Fruit fly (Drosophila melanogaster) whole organism, embryonic: Measurements from ENCODE around the gene CG1965.

Experiments
- Ada2b ChIP-seq: fragments of 200-800 bp; sonication (Bioruptor generic); IDR thresholded peaks from 2 replicates; pipeline ENCODE4 v1.3.6; 2022; ENCODE audit warnings: missing biosample characterization, missing genetic modification characterization
- BtbVII ChIP-seq: fragments of 200-800 bp; sonication (Bioruptor generic); optimal IDR thresholded peaks from 3 replicates; lab custom pipeline; 2017; ENCODE audit warnings: missing biosample characterization, mild to moderate bottlenecking, missing genetic modification characterization
- CG11504 ChIP-seq: fragments of 200-800 bp; sonication (Bioruptor generic); optimal IDR thresholded peaks from 3 replicates; lab custom pipeline; 2019; ENCODE audit warnings: missing biosample characterization, mild to moderate bottlenecking, missing genetic modification characterization, moderate library complexity
- CG12219 ChIP-seq: fragments of 200-800 bp; sonication (Bioruptor generic); optimal IDR thresholded peaks from 3 replicates; lab custom pipeline; 2018; ENCODE audit warnings: missing biosample characterization, mild to moderate bottlenecking, missing genetic modification characterization
- CG12299 ChIP-seq: fragments of 200-800 bp; sonication (Bioruptor generic); optimal IDR thresholded peaks from 2 replicates; lab custom pipeline; 2018; ENCODE audit warnings: missing biosample characterization, mild to moderate bottlenecking, missing genetic modification characterization
- CG14014 ChIP-seq: fragments of 200-800 bp; sonication (Bioruptor generic); IDR thresholded peaks from 2 replicates; pipeline ENCODE4 v1.3.6; 2022; ENCODE audit warnings: missing biosample characterization, missing genetic modification characterization
- CG14050 ChIP-seq: fragments of 200-800 bp; sonication (Bioruptor generic); IDR thresholded peaks from 3 replicates; pipeline ENCODE4 v1.3.6; 2022; ENCODE audit warnings: missing biosample characterization, missing genetic modification characterization
- CG1647 ChIP-seq: fragments of 200-800 bp; sonication (Bioruptor generic); optimal IDR thresholded peaks from 3 replicates; lab custom pipeline; 2016; ENCODE audit warnings: missing biosample characterization, missing genetic modification characterization
- CG16815 ChIP-seq: fragments of 200-800 bp; sonication (Bioruptor generic); optimal IDR thresholded peaks from 3 replicates; lab custom pipeline; 2017; ENCODE audit warnings: missing biosample characterization, mild to moderate bottlenecking, missing genetic modification characterization
- CG17802 ChIP-seq: fragments of 200-800 bp; sonication (Bioruptor generic); optimal IDR thresholded peaks from 2 replicates; lab custom pipeline; 2018; ENCODE audit warnings: missing biosample characterization, mild to moderate bottlenecking, missing genetic modification characterization, moderate library complexity
- CG2199 ChIP-seq: fragments of 200-800 bp; sonication (Bioruptor generic); IDR thresholded peaks from 3 replicates; pipeline ENCODE4 v1.3.6; 2022; ENCODE audit warnings: missing biosample characterization, missing genetic modification characterization
- CG30403 ChIP-seq: fragments of 200-800 bp; sonication (Bioruptor generic); optimal IDR thresholded peaks from 3 replicates; lab custom pipeline; 2016; ENCODE audit warnings: missing biosample characterization, missing genetic modification characterization
- CG4424 ChIP-seq: fragments of 200-800 bp; sonication (Bioruptor generic); optimal IDR thresholded peaks from 3 replicates; lab custom pipeline; 2016; ENCODE audit warnings: missing biosample characterization, missing genetic modification characterization
- CG7745 ChIP-seq: fragments of 200-800 bp; sonication (Bioruptor generic); optimal IDR thresholded peaks from 2 replicates; lab custom pipeline; 2018; ENCODE audit warnings: missing biosample characterization, mild to moderate bottlenecking, missing genetic modification characterization, moderate library complexity
- CG8478 ChIP-seq: fragments of >200 bp; optimal IDR thresholded peaks from 2 replicates; lab custom pipeline; 2018
- Deaf1 ChIP-seq: fragments of 200-800 bp; optimal IDR thresholded peaks from 3 replicates; lab custom pipeline; 2019; ENCODE audit warnings: missing biosample characterization, mild to moderate bottlenecking, missing genetic modification characterization, moderate library complexity
- Dek ChIP-seq: fragments of 200-800 bp; sonication (Bioruptor generic); optimal IDR thresholded peaks from 3 replicates; lab custom pipeline; 2019; ENCODE audit warnings: missing biosample characterization, mild to moderate bottlenecking, missing genetic modification characterization, moderate library complexity
- Ets65A ChIP-seq: fragments of 200-800 bp; sonication (Bioruptor generic); peaks from one replicate; lab custom pipeline; 2016; ENCODE audit warnings: missing biosample characterization, missing genetic modification characterization
- H2.0 ChIP-seq: fragments of 200-800 bp; sonication (Bioruptor generic); IDR thresholded peaks from 2 replicates; pipeline ENCODE4 v1.3.6; 2022; ENCODE audit warnings: missing biosample characterization, missing genetic modification characterization
- Hr78 ChIP-seq, 2 experiments: fragments of 200-800 bp in 1 of 2; fragments of >200 bp in 1 of 2; sonication (Bioruptor generic) in 1 of 2; optimal IDR thresholded peaks; 2 replicates each; lab custom pipeline; 2017 to 2019; ENCODE audit warnings: missing biosample characterization in 2 of 2, missing genetic modification characterization in 2 of 2, mild to moderate bottlenecking in 1 of 2, moderate library complexity in 1 of 2
- MTF-1 ChIP-seq: fragments of 200-800 bp; sonication (Bioruptor generic); optimal IDR thresholded peaks from 2 replicates; lab custom pipeline; 2018; ENCODE audit warnings: missing biosample characterization, mild to moderate bottlenecking, missing genetic modification characterization, borderline replicate concordance
- NFAT ChIP-seq: fragments of 200-800 bp; sonication (Bioruptor generic); IDR thresholded peaks from 2 replicates; pipeline ENCODE4 v1.3.6; 2022; ENCODE audit warnings: missing biosample characterization, missing genetic modification characterization
- Pdp1 ChIP-seq, 2 experiments: fragments of 200-800 bp; sonication (Bioruptor generic); optimal IDR thresholded peaks; 3 replicates each; lab custom pipeline; 2016; ENCODE audit warnings: missing biosample characterization in 2 of 2, missing genetic modification characterization in 2 of 2, mild to moderate bottlenecking in 1 of 2, moderate library complexity in 1 of 2
- Sox102F ChIP-seq: fragments of 200-800 bp; sonication (Bioruptor generic); optimal IDR thresholded peaks from 2 replicates; lab custom pipeline; 2018; ENCODE audit warnings: missing biosample characterization, mild to moderate bottlenecking, missing genetic modification characterization, moderate library complexity
- Xbp1 ChIP-seq: fragments of 200-800 bp; sonication (Bioruptor generic); optimal IDR thresholded peaks from 3 replicates; lab custom pipeline; 2016; ENCODE audit warnings: missing biosample characterization, mild to moderate bottlenecking, missing genetic modification characterization
- amos ChIP-seq: fragments of 200-800 bp; sonication (Bioruptor generic); IDR thresholded peaks from 2 replicates; pipeline ENCODE4 v1.3.6; 2022; ENCODE audit warnings: missing biosample characterization, missing genetic modification characterization; ENCODE audit not compliant: partially characterized antibody
- cato ChIP-seq: fragments of 200-800 bp; sonication (Bioruptor generic); optimal IDR thresholded peaks from 2 replicates; lab custom pipeline; 2016; ENCODE audit warnings: missing biosample characterization, missing genetic modification characterization, borderline replicate concordance
- cg ChIP-seq: fragments of 200-800 bp; sonication (Bioruptor generic); optimal IDR thresholded peaks from 3 replicates; lab custom pipeline; 2019; ENCODE audit warnings: missing biosample characterization, mild to moderate bottlenecking, missing genetic modification characterization, moderate library complexity
- chn ChIP-seq: fragments of 200-800 bp; sonication (Bioruptor generic); optimal IDR thresholded peaks from 2 replicates; lab custom pipeline; 2016; ENCODE audit warnings: missing biosample characterization, missing genetic modification characterization
- cwo ChIP-seq: fragments of 200-800 bp; sonication (Bioruptor generic); optimal IDR thresholded peaks from 3 replicates; lab custom pipeline; 2017; ENCODE audit warnings: missing biosample characterization, missing genetic modification characterization, mild to moderate bottlenecking, moderate library complexity, missing genetic modification reagents
- disco-r ChIP-seq: fragments of 200-800 bp; sonication (Bioruptor generic); optimal IDR thresholded peaks from 2 replicates; lab custom pipeline; 2016; ENCODE audit warnings: missing biosample characterization, missing genetic modification characterization
- dysf ChIP-seq: fragments of 200-800 bp; sonication (Bioruptor generic); IDR thresholded peaks from 3 replicates; pipeline ENCODE4 v1.3.6; 2022; ENCODE audit warnings: missing biosample characterization, missing genetic modification characterization
- ewg ChIP-seq: fragments of 200-800 bp; sonication (Bioruptor generic); optimal IDR thresholded peaks from 3 replicates; lab custom pipeline; 2017; ENCODE audit warnings: mild to moderate bottlenecking, missing biosample characterization, missing genetic modification reagents, missing genetic modification characterization
- gro ChIP-seq: fragments of 200-800 bp; sonication (Bioruptor generic); optimal IDR thresholded peaks from 2 replicates; lab custom pipeline; 2016; ENCODE audit warnings: missing biosample characterization, missing genetic modification characterization
- gsb-n ChIP-seq: fragments of 200-800 bp; sonication (Bioruptor generic); optimal IDR thresholded peaks from 3 replicates; lab custom pipeline; 2018; ENCODE audit warnings: missing biosample characterization, mild to moderate bottlenecking, missing genetic modification characterization
- kni ChIP-seq: fragments of 200-800 bp; sonication (Bioruptor generic); optimal IDR thresholded peaks from 3 replicates; lab custom pipeline; 2017; ENCODE audit warnings: mild to moderate bottlenecking, missing biosample characterization, missing genetic modification reagents, missing genetic modification characterization
- mam ChIP-seq: fragments of 200-800 bp; sonication (Bioruptor generic); optimal IDR thresholded peaks from 3 replicates; lab custom pipeline; 2016; ENCODE audit warnings: missing biosample characterization, missing genetic modification characterization
- pzg ChIP-seq: fragments of 200-800 bp; sonication (Bioruptor generic); optimal IDR thresholded peaks from 3 replicates; lab custom pipeline; 2018; ENCODE audit warnings: missing biosample characterization, mild to moderate bottlenecking, missing genetic modification characterization, moderate library complexity
- so ChIP-seq: fragments of 200-800 bp; sonication (Bioruptor generic); IDR thresholded peaks from 3 replicates; pipeline ENCODE4 v1.3.6; 2022; ENCODE audit warnings: missing biosample characterization, missing genetic modification characterization
- z ChIP-seq: fragments of 200-800 bp; sonication (Bioruptor generic); IDR thresholded peaks from 3 replicates; pipeline ENCODE4 v1.3.6; 2022; ENCODE audit warnings: missing biosample characterization, missing genetic modification characterization
- zen2 ChIP-seq: fragments of 200-800 bp; sonication (Bioruptor generic); IDR thresholded peaks from 3 replicates; pipeline ENCODE4 v1.3.6; 2022; ENCODE audit warnings: missing biosample characterization, missing genetic modification characterization; ENCODE audit not compliant: partially characterized antibody
- zfh2 ChIP-seq: fragments of 200-800 bp; sonication (Bioruptor generic); optimal IDR thresholded peaks from 2 replicates; lab custom pipeline; 2016; ENCODE audit warnings: missing biosample characterization, missing genetic modification characterization

Gene CG1965

DNA sequence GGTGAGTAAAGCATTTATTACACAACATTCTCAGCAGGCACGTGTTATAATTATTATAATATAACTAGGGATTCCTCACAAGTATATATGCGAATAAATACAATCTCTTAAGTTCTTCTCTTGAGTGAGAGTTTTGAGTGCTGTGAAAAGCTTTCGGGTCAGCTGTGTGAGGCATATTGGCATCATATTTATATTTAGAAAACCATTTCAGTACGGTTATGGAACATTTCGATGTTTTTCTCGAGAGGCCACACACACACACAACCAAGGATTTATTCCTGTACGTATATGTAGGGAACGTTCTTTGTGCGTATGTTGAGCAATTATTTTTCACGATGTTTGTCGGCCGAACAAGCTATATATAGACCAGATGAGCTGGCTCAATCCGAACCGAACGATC lies 45.8 kb downstream of the CG1965 start (continued):
- TF ChIP-seq Pdp1 (GFP tag; optimal IDR thresholded peaks at IDR 0.05; lab: Kevin White, UChicago) (peak in 1 of 2 experiments; percentile 75), chn (GFP tag; lab: Kevin White, UChicago) (no peak), CG14014 (no peak), CG1647 (GFP tag; lab: Kevin White, UChicago) (no peak), cg (GFP tag; lab: Kevin White, UChicago) (peak; percentile 35), CG12219 (no peak), cato (GFP tag; lab: Kevin White, UChicago) (no peak), cwo (GFP tag; lab: Kevin White, UChicago) (peak; percentile 5), Xbp1 (GFP tag; lab: Kevin White, UChicago) (no peak), pzg (GFP tag; lab: Kevin White, UChicago) (no peak), Dek (tag; lab: Kevin White, UChicago) (no peak), CG14050 (GFP tag; lab: Robert Waterston, UW) (no peak), CG12299 (tag; lab: Kevin White, UChicago) (no peak), zen2 (GFP tag; lab: Robert Waterston, UW) (no peak), gro (no peak), CG17802 (no peak), BtbVII (GFP tag; lab: Kevin White, UChicago) (no peak), so (no peak), CG4424 (GFP tag; lab: Kevin White, UChicago) (no peak), CG2199 (GFP tag; lab: Robert Waterston, UW) (no peak), Ada2b (no peak), Deaf1 (tag; lab: Kevin White, UChicago) (peak; percentile 47), NFAT (GFP tag; lab: Robert Waterston, UW) (no peak), CG16815 (no peak), z (GFP tag; lab: Robert Waterston, UW) (peak; percentile 72; the same call in 2 of the 3 replicates), CG7745 (tag; lab: Kevin White, UChicago) (no peak), H2.0 (GFP tag; lab: Robert Waterston, UW) (no peak), disco-r (GFP tag; lab: Kevin White, UChicago) (no peak)

- TF ChIP-seq CG7745 (tag; lab: Kevin White, UChicago) (no peak), amos (GFP tag; lab: Robert Waterston, UW) (peak; percentile 15; the same call in 1 of the 2 replicates), gsb-n (tag; lab: Kevin White, UChicago) (no peak), Sox102F (no peak), ewg (GFP tag; lab: Kevin White, UChicago) (no peak), Hr78 (GFP tag; optimal IDR thresholded peaks at IDR 0.05; lab: Kevin White, UChicago) (no peak), MTF-1 (GFP tag; lab: Kevin White, UChicago) (peak; percentile 99), CG11504 (tag; lab: Kevin White, UChicago) (peak; percentile 7), CG8478 (lab: Kevin White, UChicago) (no peak), kni (no peak), CG30403 (no peak), zfh2 (GFP tag; lab: Kevin White, UChicago) (no peak), zen2 (GFP tag; lab: Robert Waterston, UW) (0 out of 3 replicates have a peak, but pooled peaks have one; percentile 28), dysf (GFP tag; lab: Robert Waterston, UW) (no peak), mam (GFP tag; lab: Kevin White, UChicago) (no peak), Ets65A (peak; percentile 61), z (GFP tag; lab: Robert Waterston, UW) (peak; percentile 80)
These were observed 49.3 kb downstream of the CG1965 start for dm6 chr3R:7116511-7116910.
